Fruit fly (Drosophila melanogaster) whole organism, embryonic: ENCODE results near the gene eIF4A.

Experiments used
- Atf6 ChIP-seq: fragments of 200-800 bp; sonication (Bioruptor generic); IDR thresholded peaks from 2 replicates; pipeline ENCODE4 v1.3.6; 2022; ENCODE audit warnings: missing biosample characterization, missing genetic modification characterization
- BEAF-32 ChIP-seq: fragments of 200-800 bp; sonication (Bioruptor generic); optimal IDR thresholded peaks from 3 replicates; lab custom pipeline; 2017; ENCODE audit warnings: missing biosample characterization, missing genetic modification characterization, mild to moderate bottlenecking, moderate library complexity, missing genetic modification reagents
- BtbVII ChIP-seq: fragments of 200-800 bp; sonication (Bioruptor generic); optimal IDR thresholded peaks from 3 replicates; lab custom pipeline; 2017; ENCODE audit warnings: missing biosample characterization, mild to moderate bottlenecking, missing genetic modification characterization
- CG1024 ChIP-seq: fragments of 200-800 bp; sonication (Bioruptor generic); IDR thresholded peaks from 2 replicates; pipeline ENCODE4 v1.3.6; 2022; ENCODE audit warnings: missing biosample characterization, missing genetic modification characterization
- CG10267 ChIP-seq: fragments of 200-800 bp; sonication (Bioruptor generic); optimal IDR thresholded peaks from 2 replicates; lab custom pipeline; 2018; ENCODE audit warnings: missing biosample characterization, mild to moderate bottlenecking, missing genetic modification characterization, moderate library complexity
- CG10462 ChIP-seq: fragments of 200-800 bp; sonication (Bioruptor generic); optimal IDR thresholded peaks from 2 replicates; lab custom pipeline; 2016; ENCODE audit warnings: missing biosample characterization, missing genetic modification characterization
- CG12071 ChIP-seq: fragments of 200-800 bp; sonication (Bioruptor generic); optimal IDR thresholded peaks from 3 replicates; lab custom pipeline; 2018; ENCODE audit warnings: missing biosample characterization, mild to moderate bottlenecking, missing genetic modification characterization
- CG13287 ChIP-seq: fragments of 200-800 bp; sonication (Bioruptor generic); IDR thresholded peaks from 2 replicates; pipeline ENCODE4 v1.3.6; 2022; ENCODE audit warnings: missing biosample characterization, missing genetic modification characterization; ENCODE audit not compliant: partially characterized antibody
- CG14860 ChIP-seq: fragments of 200-800 bp; sonication (Bioruptor generic); IDR thresholded peaks from 3 replicates; pipeline ENCODE4 v1.3.6; 2022; ENCODE audit warnings: missing biosample characterization, missing genetic modification characterization; ENCODE audit not compliant: partially characterized antibody
- CG1603 ChIP-seq: fragments of 200-800 bp; sonication (Bioruptor generic); optimal IDR thresholded peaks from 2 replicates; lab custom pipeline; 2019; ENCODE audit warnings: missing biosample characterization, mild to moderate bottlenecking, missing genetic modification characterization, moderate library complexity
- CG17328 ChIP-seq: fragments of 200-800 bp; sonication (Bioruptor generic); IDR thresholded peaks from 2 replicates; pipeline ENCODE4 v1.3.6; 2022; ENCODE audit warnings: missing biosample characterization, missing genetic modification characterization
- CG17359 ChIP-seq: fragments of 200-800 bp; sonication (Bioruptor generic); optimal IDR thresholded peaks from 3 replicates; lab custom pipeline; 2018; ENCODE audit warnings: missing biosample characterization, mild to moderate bottlenecking, missing genetic modification characterization, moderate library complexity
- CG2712 ChIP-seq: fragments of 200-800 bp; optimal IDR thresholded peaks from 3 replicates; lab custom pipeline; 2019; ENCODE audit warnings: missing biosample characterization, mild to moderate bottlenecking, missing genetic modification characterization, moderate library complexity
- CG3847 ChIP-seq: fragments of 200-800 bp; sonication (Bioruptor generic); IDR thresholded peaks from 2 replicates; pipeline ENCODE4 v1.3.6; 2022; ENCODE audit warnings: missing biosample characterization, missing genetic modification characterization
- CG4617 ChIP-seq: fragments of 200-800 bp; sonication (Bioruptor generic); optimal IDR thresholded peaks from 3 replicates; lab custom pipeline; 2016; ENCODE audit warnings: missing biosample characterization, missing genetic modification characterization, borderline replicate concordance
- CG5180 ChIP-seq: fragments of 200-800 bp; sonication (Bioruptor generic); optimal IDR thresholded peaks from 3 replicates; lab custom pipeline; 2017; ENCODE audit warnings: missing biosample characterization, missing genetic modification characterization, mild to moderate bottlenecking, moderate library complexity, missing genetic modification reagents
- CG9797 ChIP-seq: fragments of 200-800 bp; sonication (Bioruptor generic); optimal IDR thresholded peaks from 3 replicates; lab custom pipeline; 2018; ENCODE audit warnings: missing biosample characterization, mild to moderate bottlenecking, missing genetic modification characterization
- CHES-1-like ChIP-seq: fragments of 200-800 bp; sonication (Bioruptor generic); optimal IDR thresholded peaks from 2 replicates; lab custom pipeline; 2016; ENCODE audit warnings: missing biosample characterization, missing genetic modification characterization
- CrebB ChIP-seq: fragments of 200-800 bp; sonication (Bioruptor generic); optimal IDR thresholded peaks from 3 replicates; lab custom pipeline; 2018; ENCODE audit warnings: missing biosample characterization, mild to moderate bottlenecking, missing genetic modification characterization
- D19A ChIP-seq: fragments of 200-800 bp; optimal IDR thresholded peaks from 3 replicates; lab custom pipeline; 2019; ENCODE audit warnings: missing biosample characterization, mild to moderate bottlenecking, missing genetic modification characterization, moderate library complexity
- Deaf1 ChIP-seq: fragments of 200-800 bp; optimal IDR thresholded peaks from 3 replicates; lab custom pipeline; 2019; ENCODE audit warnings: missing biosample characterization, mild to moderate bottlenecking, missing genetic modification characterization, moderate library complexity
- E2f1 ChIP-seq: fragments of 200-800 bp; sonication (Bioruptor generic); IDR thresholded peaks from 2 replicates; pipeline ENCODE4 v1.3.6; 2022; ENCODE audit warnings: missing biosample characterization, missing genetic modification characterization
- Fer1 ChIP-seq: fragments of 200-800 bp; sonication (Bioruptor generic); optimal IDR thresholded peaks from 2 replicates; lab custom pipeline; 2017; ENCODE audit warnings: missing biosample characterization, mild to moderate bottlenecking, missing genetic modification characterization
- HLH4C ChIP-seq: fragments of 200-800 bp; sonication (Bioruptor generic); IDR thresholded peaks from 3 replicates; pipeline ENCODE4 v1.3.6; 2022; ENCODE audit warnings: missing biosample characterization, missing genetic modification characterization; ENCODE audit not compliant: partially characterized antibody
- MBD-R2 ChIP-seq: fragments of 200-800 bp; sonication (Bioruptor generic); IDR thresholded peaks from 2 replicates; pipeline ENCODE4 v1.3.6; 2022; ENCODE audit warnings: missing biosample characterization, missing genetic modification characterization
- Myb ChIP-seq: fragments of 200-800 bp; sonication (Bioruptor generic); optimal IDR thresholded peaks from 2 replicates; lab custom pipeline; 2016; ENCODE audit warnings: missing biosample characterization, missing genetic modification characterization
- NFAT ChIP-seq: fragments of 200-800 bp; sonication (Bioruptor generic); IDR thresholded peaks from 2 replicates; pipeline ENCODE4 v1.3.6; 2022; ENCODE audit warnings: missing biosample characterization, missing genetic modification characterization
- Pdp1 ChIP-seq, 2 experiments: fragments of 200-800 bp; sonication (Bioruptor generic); optimal IDR thresholded peaks; 3 replicates each; lab custom pipeline; 2016; ENCODE audit warnings: missing biosample characterization in 2 of 2, missing genetic modification characterization in 2 of 2, mild to moderate bottlenecking in 1 of 2, moderate library complexity in 1 of 2
- Rfx ChIP-seq: fragments of 200-800 bp; sonication (Bioruptor generic); IDR thresholded peaks from 2 replicates; pipeline ENCODE4 v1.3.6; 2022; ENCODE audit warnings: missing biosample characterization, missing genetic modification characterization
- Sin3A ChIP-seq: fragments of >200 bp; optimal IDR thresholded peaks from 2 replicates; lab custom pipeline; 2018
- Sry-δ ChIP-seq: fragments of 200-800 bp; sonication (Bioruptor generic); optimal IDR thresholded peaks from 2 replicates; lab custom pipeline; 2016; ENCODE audit warnings: missing biosample characterization, missing genetic modification characterization
- Trl ChIP-seq, 3 experiments: fragments of >200 bp in 2 of 3; fragments of 200-800 bp in 1 of 3; sonication (Bioruptor generic) in 1 of 3; optimal IDR thresholded peaks; 2 replicates in 1 of 3; 3 replicates in 2 of 3; lab custom pipeline; 2016 to 2017; ENCODE audit warnings: missing biosample characterization in 1 of 3, missing genetic modification characterization in 1 of 3
- cwo ChIP-seq: fragments of 200-800 bp; sonication (Bioruptor generic); optimal IDR thresholded peaks from 3 replicates; lab custom pipeline; 2017; ENCODE audit warnings: missing biosample characterization, missing genetic modification characterization, mild to moderate bottlenecking, moderate library complexity, missing genetic modification reagents
- dm ChIP-seq: fragments of 200-800 bp; sonication (Bioruptor generic); optimal IDR thresholded peaks from 3 replicates; lab custom pipeline; 2016; ENCODE audit warnings: missing biosample characterization, missing genetic modification characterization
- ewg ChIP-seq: fragments of 200-800 bp; sonication (Bioruptor generic); optimal IDR thresholded peaks from 3 replicates; lab custom pipeline; 2017; ENCODE audit warnings: mild to moderate bottlenecking, missing biosample characterization, missing genetic modification reagents, missing genetic modification characterization
- lmd ChIP-seq: fragments of 200-800 bp; sonication (Bioruptor generic); IDR thresholded peaks from 2 replicates; pipeline ENCODE4 v1.3.6; 2022; ENCODE audit warnings: missing biosample characterization, missing genetic modification characterization
- mirr ChIP-seq: fragments of 200-800 bp; sonication (Bioruptor generic); optimal IDR thresholded peaks from 3 replicates; lab custom pipeline; 2018; ENCODE audit warnings: missing biosample characterization, mild to moderate bottlenecking, missing genetic modification characterization
- phol ChIP-seq: fragments of 200-800 bp; sonication (Bioruptor generic); optimal IDR thresholded peaks from 3 replicates; lab custom pipeline; 2018; ENCODE audit warnings: missing biosample characterization, mild to moderate bottlenecking, missing genetic modification characterization, moderate library complexity
- pita ChIP-seq: fragments of 200-800 bp; sonication (Bioruptor generic); optimal IDR thresholded peaks from 2 replicates; lab custom pipeline; 2017; ENCODE audit warnings: missing biosample characterization, mild to moderate bottlenecking, missing genetic modification characterization
- unc-4 ChIP-seq: fragments of 200-800 bp; sonication (Bioruptor generic); IDR thresholded peaks from 2 replicates; pipeline ENCODE4 v1.3.6; 2022; ENCODE audit warnings: missing biosample characterization, missing genetic modification characterization; ENCODE audit not compliant: partially characterized antibody
- wor ChIP-seq: fragments of 200-800 bp; sonication (Bioruptor generic); IDR thresholded peaks from 2 replicates; pipeline ENCODE4 v1.3.6; 2022; ENCODE audit warnings: missing biosample characterization, missing genetic modification characterization

The eIF4A gene

DNA sequence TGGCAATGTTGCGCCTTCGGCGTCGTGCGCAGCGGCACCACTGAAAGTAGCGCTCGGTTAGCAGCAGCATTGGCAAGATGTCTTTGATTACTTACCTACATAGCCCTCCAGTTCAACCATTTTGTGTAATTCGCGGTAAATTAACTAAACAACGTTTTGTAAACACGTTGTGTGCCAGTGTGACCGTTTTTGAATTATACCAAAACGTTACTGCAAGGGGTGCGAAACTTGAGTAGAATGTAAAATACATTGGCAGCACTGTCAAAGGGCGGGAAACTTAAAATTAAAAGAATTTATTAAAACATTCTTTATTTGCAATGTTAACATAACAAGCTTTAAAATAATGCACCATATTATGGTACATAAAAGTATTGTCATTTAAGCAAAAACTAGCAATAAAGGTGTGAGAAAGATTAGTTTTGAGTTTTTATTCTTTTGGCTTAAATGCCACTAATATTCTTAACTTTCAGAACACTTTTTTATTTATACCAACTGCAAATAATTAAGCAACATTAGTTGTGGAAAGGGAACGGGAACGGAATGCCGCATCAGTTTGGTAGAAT lies 42.9 kb downstream of the eIF4A start, which contains the start of gene CG9107 (continued):
- TF ChIP-seq NFAT (no peak), Sry-δ (GFP tag; lab: Kevin White, UChicago) (peak; percentile 18), CG17328 (GFP tag; lab: Robert Waterston, UW) (no peak), CG4617 (peak; percentile 47), CrebB (tag; lab: Kevin White, UChicago) (no peak), mirr (GFP tag; lab: Kevin White, UChicago) (no peak), MBD-R2 (GFP tag; lab: Robert Waterston, UW) (peak; percentile 68; the same call in 1 of the 2 replicates), CG5180 (GFP tag; lab: Kevin White, UChicago) (no peak), Sin3A (peak; percentile 29), CG10462 (GFP tag; lab: Kevin White, UChicago) (no peak), CG14860 (0 out of 3 replicates have a peak, but pooled peaks have one; percentile 11), CG1603 (peak; percentile 71), Pdp1 (GFP tag; optimal IDR thresholded peaks at IDR 0.05; lab: Kevin White, UChicago) (peak in 1 of 2 experiments; percentile 34), unc-4 (no peak), CG12071 (GFP tag; lab: Kevin White, UChicago) (no peak), CG1024 (GFP tag; lab: Robert Waterston, UW) (no peak), pita (peak; percentile 28), Deaf1 (tag; lab: Kevin White, UChicago) (no peak), HLH4C (GFP tag; lab: Robert Waterston, UW) (no peak), BtbVII (GFP tag; lab: Kevin White, UChicago) (no peak), cwo (GFP tag; lab: Kevin White, UChicago) (no peak), CG17359 (peak; percentile 3), CG9797 (GFP tag; lab: Kevin White, UChicago) (peak; percentile 89), lmd (no peak), wor (GFP tag; lab: Robert Waterston, UW) (no peak), BEAF-32 (GFP tag; lab: Kevin White, UChicago) (peak; percentile 10), CHES-1-like (GFP tag; lab: Kevin White, UChicago) (peak; percentile 32), Fer1 (no peak), Rfx (GFP tag; lab: Robert Waterston, UW) (no peak), CG10267 (tag; lab: Kevin White, UChicago) (peak; percentile 34), CG3847 (GFP tag; lab: Robert Waterston, UW) (peak; percentile 24; the same call in 1 of the 2 replicates), CG2712 (tag; lab: Kevin White, UChicago) (peak; percentile 6), Myb (GFP tag; lab: Kevin White, UChicago) (peak; percentile 78), CG13287 (GFP tag; lab: Robert Waterston, UW) (peak; percentile 32; the same call in 1 of the 2 replicates), dm (peak; percentile 92), D19A (peak; percentile 36), Trl (optimal IDR thresholded peaks at IDR 0.05; lab: Kevin White, UChicago) (no peak), Trl (GFP tag; optimal IDR thresholded peaks at IDR 0.05; lab: Kevin White, UChicago) (no peak), phol (tag; lab: Kevin White, UChicago) (peak; percentile 63), ewg (GFP tag; lab: Kevin White, UChicago) (no peak), E2f1 (GFP tag; lab: Robert Waterston, UW) (no peak), Atf6 (GFP tag; lab: Robert Waterston, UW) (no peak)
